Fruit fly (Drosophila melanogaster) whole organism, embryonic: ENCODE results near the gene CG14395.
A peak's percentile ranks its signal among the peaks of the same experiment; 100 is the strongest.

Experiments
- B-H2 ChIP-seq: fragments of 200-800 bp; sonication (Bioruptor generic); optimal IDR thresholded peaks from 2 replicates; lab custom pipeline; 2018; ENCODE audit warnings: missing biosample characterization, mild to moderate bottlenecking, missing genetic modification characterization
- CG10267 ChIP-seq: fragments of 200-800 bp; sonication (Bioruptor generic); optimal IDR thresholded peaks from 2 replicates; lab custom pipeline; 2018; ENCODE audit warnings: missing biosample characterization, mild to moderate bottlenecking, missing genetic modification characterization, moderate library complexity
- CG10366 ChIP-seq: fragments of 200-800 bp; sonication (Bioruptor generic); IDR thresholded peaks from 2 replicates; pipeline ENCODE4 v1.3.6; 2022; ENCODE audit warnings: missing biosample characterization, missing genetic modification characterization
- CG10462 ChIP-seq: fragments of 200-800 bp; sonication (Bioruptor generic); optimal IDR thresholded peaks from 2 replicates; lab custom pipeline; 2016; ENCODE audit warnings: missing biosample characterization, missing genetic modification characterization
- CG10959 ChIP-seq: fragments of 200-800 bp; sonication (Bioruptor generic); IDR thresholded peaks from 2 replicates; pipeline ENCODE4 v1.3.6; 2022; ENCODE audit warnings: missing biosample characterization, missing genetic modification characterization
- CG12219 ChIP-seq: fragments of 200-800 bp; sonication (Bioruptor generic); optimal IDR thresholded peaks from 3 replicates; lab custom pipeline; 2018; ENCODE audit warnings: missing biosample characterization, mild to moderate bottlenecking, missing genetic modification characterization
- CG12769 ChIP-seq: fragments of 200-800 bp; sonication (Bioruptor generic); optimal IDR thresholded peaks from 2 replicates; lab custom pipeline; 2019; ENCODE audit warnings: missing biosample characterization, mild to moderate bottlenecking, missing genetic modification characterization, moderate library complexity
- CG12942 ChIP-seq: fragments of 200-800 bp; sonication (Bioruptor generic); optimal IDR thresholded peaks from 3 replicates; lab custom pipeline; 2016; ENCODE audit warnings: missing biosample characterization, missing genetic modification characterization
- CG13424 ChIP-seq: fragments of 200-800 bp; sonication (Bioruptor generic); optimal IDR thresholded peaks from 2 replicates; lab custom pipeline; 2019; ENCODE audit warnings: missing biosample characterization, mild to moderate bottlenecking, missing genetic modification characterization, moderate library complexity
- CG14050 ChIP-seq: fragments of 200-800 bp; sonication (Bioruptor generic); IDR thresholded peaks from 3 replicates; pipeline ENCODE4 v1.3.6; 2022; ENCODE audit warnings: missing biosample characterization, missing genetic modification characterization
- CG14710 ChIP-seq: fragments of 200-800 bp; sonication (Bioruptor generic); optimal IDR thresholded peaks from 3 replicates; lab custom pipeline; 2019; ENCODE audit warnings: missing biosample characterization, mild to moderate bottlenecking, missing genetic modification characterization, moderate library complexity
- CG15269 ChIP-seq: fragments of 200-800 bp; sonication (Bioruptor generic); optimal IDR thresholded peaks from 2 replicates; lab custom pipeline; 2018; ENCODE audit warnings: missing biosample characterization, mild to moderate bottlenecking, missing genetic modification characterization, moderate library complexity
- CG15601 ChIP-seq: fragments of 200-800 bp; sonication (Bioruptor generic); optimal IDR thresholded peaks from 3 replicates; lab custom pipeline; 2019; ENCODE audit warnings: missing biosample characterization, mild to moderate bottlenecking, missing genetic modification characterization, moderate library complexity
- CG31441 ChIP-seq: fragments of 200-800 bp; sonication (Bioruptor generic); IDR thresholded peaks from 2 replicates; pipeline ENCODE4 v1.3.6; 2022; ENCODE audit warnings: missing biosample characterization, missing genetic modification characterization
- CG3281 ChIP-seq: fragments of 200-800 bp; sonication (Bioruptor generic); optimal IDR thresholded peaks from 3 replicates; lab custom pipeline; 2017; ENCODE audit warnings: missing biosample characterization, mild to moderate bottlenecking, missing genetic modification characterization
- CG5180 ChIP-seq: fragments of 200-800 bp; sonication (Bioruptor generic); optimal IDR thresholded peaks from 3 replicates; lab custom pipeline; 2017; ENCODE audit warnings: missing biosample characterization, missing genetic modification characterization, mild to moderate bottlenecking, moderate library complexity, missing genetic modification reagents
- CG6689 ChIP-seq: fragments of 200-800 bp; sonication (Bioruptor generic); IDR thresholded peaks from 2 replicates; pipeline ENCODE4 v1.3.6; 2022; ENCODE audit warnings: missing biosample characterization, missing genetic modification characterization
- CG7786 ChIP-seq: fragments of 200-800 bp; sonication (Bioruptor generic); optimal IDR thresholded peaks from 2 replicates; lab custom pipeline; 2016; ENCODE audit warnings: missing biosample characterization, missing genetic modification characterization
- CG8359 ChIP-seq: fragments of 200-800 bp; sonication (Bioruptor generic); optimal IDR thresholded peaks from 2 replicates; lab custom pipeline; 2017; ENCODE audit warnings: missing biosample characterization, mild to moderate bottlenecking, missing genetic modification characterization, borderline replicate concordance
- CoRest ChIP-seq: fragments of 200-800 bp; sonication (Bioruptor generic); optimal IDR thresholded peaks from 3 replicates; lab custom pipeline; 2018; ENCODE audit warnings: missing biosample characterization, mild to moderate bottlenecking, missing genetic modification characterization, moderate library complexity
- D19B ChIP-seq: fragments of 200-800 bp; sonication (Bioruptor generic); optimal IDR thresholded peaks from 2 replicates; lab custom pipeline; 2017; ENCODE audit warnings: missing biosample characterization, mild to moderate bottlenecking, missing genetic modification characterization
- Doc2 ChIP-seq: fragments of 200-800 bp; sonication (Bioruptor generic); IDR thresholded peaks from 2 replicates; pipeline ENCODE4 v1.3.6; 2022; ENCODE audit warnings: missing biosample characterization, missing genetic modification characterization
- E2f1 ChIP-seq: fragments of 200-800 bp; sonication (Bioruptor generic); IDR thresholded peaks from 2 replicates; pipeline ENCODE4 v1.3.6; 2022; ENCODE audit warnings: missing biosample characterization, missing genetic modification characterization
- H2.0 ChIP-seq: fragments of 200-800 bp; sonication (Bioruptor generic); IDR thresholded peaks from 2 replicates; pipeline ENCODE4 v1.3.6; 2022; ENCODE audit warnings: missing biosample characterization, missing genetic modification characterization
- Hmx ChIP-seq: fragments of 200-800 bp; sonication (Bioruptor generic); optimal IDR thresholded peaks from 2 replicates; lab custom pipeline; 2016; ENCODE audit warnings: missing biosample characterization, missing genetic modification characterization
- Hsf ChIP-seq: fragments of 200-800 bp; sonication (Bioruptor generic); optimal IDR thresholded peaks from 3 replicates; lab custom pipeline; 2016; ENCODE audit warnings: missing biosample characterization, missing genetic modification characterization
- Oaz ChIP-seq: fragments of 200-800 bp; sonication (Bioruptor generic); IDR thresholded peaks from 2 replicates; pipeline ENCODE4 v1.3.6; 2022; ENCODE audit warnings: missing biosample characterization, missing genetic modification characterization
- Opbp ChIP-seq: fragments of 200-800 bp; sonication (Bioruptor generic); IDR thresholded peaks from 3 replicates; pipeline ENCODE4 v1.3.6; 2022; ENCODE audit warnings: missing biosample characterization, missing genetic modification characterization; ENCODE audit not compliant: partially characterized antibody
- Spps ChIP-seq: fragments of 200-800 bp; sonication (Bioruptor generic); optimal IDR thresholded peaks from 2 replicates; lab custom pipeline; 2018; ENCODE audit warnings: missing biosample characterization, mild to moderate bottlenecking, missing genetic modification characterization
- bowl ChIP-seq: fragments of 200-800 bp; sonication (Bioruptor generic); IDR thresholded peaks from 2 replicates; pipeline ENCODE4 v1.3.6; 2022; ENCODE audit warnings: missing biosample characterization, missing genetic modification characterization
- chinmo ChIP-seq: fragments of 200-800 bp; sonication (Bioruptor generic); IDR thresholded peaks from 4 replicates; pipeline ENCODE4 v1.3.6; 2022; ENCODE audit warnings: missing biosample characterization, missing genetic modification characterization; ENCODE audit not compliant: partially characterized antibody
- corto ChIP-seq: fragments of 200-800 bp; sonication (Bioruptor generic); optimal IDR thresholded peaks from 2 replicates; lab custom pipeline; 2016; ENCODE audit warnings: missing biosample characterization, mild to moderate bottlenecking, missing genetic modification characterization, moderate library complexity
- crc ChIP-seq: fragments of 200-800 bp; sonication (Bioruptor generic); optimal IDR thresholded peaks from 2 replicates; lab custom pipeline; 2016; ENCODE audit warnings: missing biosample characterization, missing genetic modification characterization
- cwo ChIP-seq: fragments of 200-800 bp; sonication (Bioruptor generic); optimal IDR thresholded peaks from 3 replicates; lab custom pipeline; 2017; ENCODE audit warnings: missing biosample characterization, missing genetic modification characterization, mild to moderate bottlenecking, moderate library complexity, missing genetic modification reagents
- da ChIP-seq: fragments of 200-800 bp; sonication (Bioruptor generic); optimal IDR thresholded peaks from 2 replicates; lab custom pipeline; 2016; ENCODE audit warnings: missing biosample characterization, missing genetic modification characterization
- dmrt99B ChIP-seq: fragments of 200-800 bp; sonication (Bioruptor generic); optimal IDR thresholded peaks from 2 replicates; lab custom pipeline; 2018; ENCODE audit warnings: missing biosample characterization, mild to moderate bottlenecking, missing genetic modification characterization, moderate library complexity
- dpn ChIP-seq, 2 experiments: fragments of 200-800 bp; sonication (Bioruptor generic); optimal IDR thresholded peaks; 3 replicates each; lab custom pipeline; 2016; ENCODE audit warnings: missing biosample characterization in 2 of 2, missing genetic modification characterization in 2 of 2
- gce ChIP-seq: fragments of 200-800 bp; sonication (Bioruptor generic); IDR thresholded peaks from 3 replicates; pipeline ENCODE4 v1.3.6; 2022; ENCODE audit warnings: missing biosample characterization, missing genetic modification characterization
- gcm ChIP-seq: fragments of 200-800 bp; sonication (Bioruptor generic); optimal IDR thresholded peaks from 2 replicates; lab custom pipeline; 2019; ENCODE audit warnings: missing biosample characterization, mild to moderate bottlenecking, missing genetic modification characterization, moderate library complexity
- h ChIP-seq: fragments of >200 bp; optimal IDR thresholded peaks from 2 replicates; lab custom pipeline; 2017
- ham ChIP-seq: fragments of 200-800 bp; sonication (Bioruptor generic); IDR thresholded peaks from 2 replicates; pipeline ENCODE4 v1.3.6; 2022; ENCODE audit warnings: missing biosample characterization, missing genetic modification characterization
- nom ChIP-seq: fragments of 200-800 bp; sonication (Bioruptor generic); optimal IDR thresholded peaks from 2 replicates; lab custom pipeline; 2017; ENCODE audit warnings: missing biosample characterization, missing genetic modification characterization, mild to moderate bottlenecking, moderate library complexity, missing genetic modification reagents
- odd ChIP-seq: fragments of 200-800 bp; sonication (Bioruptor generic); optimal IDR thresholded peaks from 2 replicates; lab custom pipeline; 2017; ENCODE audit warnings: missing biosample characterization, mild to moderate bottlenecking, missing genetic modification characterization
- schlank ChIP-seq: fragments of 200-800 bp; sonication (Bioruptor generic); optimal IDR thresholded peaks from 2 replicates; lab custom pipeline; 2018; ENCODE audit warnings: missing biosample characterization, mild to moderate bottlenecking, missing genetic modification characterization
- so ChIP-seq: fragments of 200-800 bp; sonication (Bioruptor generic); IDR thresholded peaks from 3 replicates; pipeline ENCODE4 v1.3.6; 2022; ENCODE audit warnings: missing biosample characterization, missing genetic modification characterization
- tll ChIP-seq, 2 experiments: fragments of 200-800 bp in 1 of 2; fragments of >200 bp in 1 of 2; sonication (Bioruptor generic) in 1 of 2; optimal IDR thresholded peaks; 2 replicates each; lab custom pipeline; 2017 to 2019; ENCODE audit warnings: missing biosample characterization in 2 of 2, missing genetic modification characterization in 2 of 2, mild to moderate bottlenecking in 1 of 2, moderate library complexity in 1 of 2
- tna ChIP-seq: fragments of 200-800 bp; sonication (Bioruptor generic); IDR thresholded peaks from 2 replicates; pipeline ENCODE4 v1.3.6; 2022; ENCODE audit warnings: missing biosample characterization, missing genetic modification characterization; ENCODE audit not compliant: partially characterized antibody
- ttk ChIP-seq: fragments of 200-800 bp; sonication (Bioruptor generic); IDR thresholded peaks from 2 replicates; pipeline ENCODE4 v2.1.2; 2022; ENCODE audit warnings: missing biosample characterization, missing genetic modification characterization
- twi ChIP-seq: fragments of 200-800 bp; optimal IDR thresholded peaks from 2 replicates; lab custom pipeline; 2019; ENCODE audit warnings: missing biosample characterization, mild to moderate bottlenecking, missing genetic modification characterization, moderate library complexity
- yki ChIP-seq: fragments of >200 bp; optimal IDR thresholded peaks from 3 replicates; lab custom pipeline; 2018
- zfh2 ChIP-seq: fragments of 200-800 bp; sonication (Bioruptor generic); optimal IDR thresholded peaks from 2 replicates; lab custom pipeline; 2016; ENCODE audit warnings: missing biosample characterization, missing genetic modification characterization

The CG14395 gene

DNA sequence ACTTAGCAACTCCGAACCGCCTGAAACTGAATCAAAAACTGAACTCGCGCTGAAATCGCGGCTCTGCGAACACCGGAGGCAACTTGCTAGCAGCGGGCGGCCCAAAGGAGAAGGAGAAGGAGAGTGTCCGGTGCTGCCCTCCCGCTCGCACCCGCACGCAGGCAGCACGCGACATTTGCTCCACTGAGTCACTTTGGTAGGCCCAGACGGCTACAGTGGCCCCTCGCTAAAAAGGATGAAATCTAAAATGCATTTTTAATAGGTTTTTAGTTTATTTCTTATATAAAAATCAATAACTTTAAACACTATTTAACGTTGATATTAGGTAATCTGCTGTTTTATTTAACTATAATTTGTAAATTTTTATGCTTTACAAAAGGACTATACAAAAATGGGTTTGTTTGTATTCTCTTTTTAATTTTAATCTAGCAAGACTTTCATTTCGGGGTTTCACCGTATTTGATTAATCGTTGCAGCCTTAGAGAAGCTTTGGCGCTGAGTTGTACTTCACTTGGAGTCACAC is 59.8 kb downstream of the CG14395 start, which contains the start of gene Men (continued):
- peak; percentile 63 for TF ChIP-seq E2f1 (GFP tag; lab: Robert Waterston, UW)
- peak; percentile 73 for TF ChIP-seq cwo (GFP tag; lab: Kevin White, UChicago)
- peak; percentile 37 for TF ChIP-seq CG15601
- TF ChIP-seq tll (GFP tag; optimal IDR thresholded peaks at IDR 0.05; lab: Kevin White, UChicago), result no peak
- no peak for TF ChIP-seq yki (lab: Kevin White, UChicago)
- peak; percentile 82 for TF ChIP-seq dmrt99B (tag; lab: Kevin White, UChicago)
- TF ChIP-seq twi (tag; lab: Kevin White, UChicago), result peak; percentile 34
- peak; percentile 41 for TF ChIP-seq CG12942 (GFP tag; lab: Kevin White, UChicago)
- peak; percentile 35 for TF ChIP-seq CG10267
- no peak for TF ChIP-seq tna
- TF ChIP-seq dpn (GFP tag; optimal IDR thresholded peaks at IDR 0.05; lab: Kevin White, UChicago), result peak; percentile 2 to 48
- no peak for TF ChIP-seq Doc2 (GFP tag; lab: Robert Waterston, UW)
- TF ChIP-seq bowl (GFP tag; lab: Robert Waterston, UW), result no peak
- TF ChIP-seq nom (GFP tag; lab: Kevin White, UChicago), result peak; percentile 25
- no peak for TF ChIP-seq CG7786
- TF ChIP-seq CG15269 (tag; lab: Kevin White, UChicago), result peak; percentile 82
- TF ChIP-seq Opbp (GFP tag; lab: Robert Waterston, UW), result no peak
- TF ChIP-seq Hsf (GFP tag; lab: Kevin White, UChicago), result no peak
- no peak for TF ChIP-seq chinmo (GFP tag; lab: Robert Waterston, UW)
- no peak for TF ChIP-seq h
- peak; percentile 54 for TF ChIP-seq CG6689
- no peak; the same call in 2 of the 3 replicates for TF ChIP-seq gce
- TF ChIP-seq corto, result no peak
- 0 out of 2 replicates have a peak, but pooled peaks have one; percentile 11 for TF ChIP-seq CG10959 (GFP tag; lab: Robert Waterston, UW)
- no peak for TF ChIP-seq zfh2 (GFP tag; lab: Kevin White, UChicago)
- TF ChIP-seq B-H2 (GFP tag; lab: Kevin White, UChicago), result no peak
- no peak for TF ChIP-seq ttk
- TF ChIP-seq CG8359 (GFP tag; lab: Kevin White, UChicago), result no peak
- no peak for TF ChIP-seq crc
- TF ChIP-seq CG12769, result no peak
- TF ChIP-seq CG10366 (GFP tag; lab: Robert Waterston, UW), result peak; percentile 54
- no peak for TF ChIP-seq H2.0 (GFP tag; lab: Robert Waterston, UW)
- TF ChIP-seq so (GFP tag; lab: Robert Waterston, UW), result peak; percentile 59; the same call in 1 of the 3 replicates
- TF ChIP-seq Spps, result no peak
- TF ChIP-seq CG14050, result peak; percentile 33; the same call in 2 of the 3 replicates
- peak; percentile 43 for TF ChIP-seq CG14710
- TF ChIP-seq D19B (GFP tag; lab: Kevin White, UChicago), result no peak
- peak; percentile 46 for TF ChIP-seq odd (GFP tag; lab: Kevin White, UChicago)
- TF ChIP-seq CG12219 (GFP tag; lab: Kevin White, UChicago), result no peak
- no peak for TF ChIP-seq schlank (tag; lab: Kevin White, UChicago)
- peak; percentile 47 for TF ChIP-seq gcm (GFP tag; lab: Kevin White, UChicago)
- TF ChIP-seq ham, result no peak
- TF ChIP-seq da (GFP tag; lab: Kevin White, UChicago), result no peak
- peak; percentile 35 for TF ChIP-seq CG5180
- peak; percentile 81 for TF ChIP-seq CG31441
- TF ChIP-seq CG3281 (GFP tag; lab: Kevin White, UChicago), result peak; percentile 49
- no peak for TF ChIP-seq Hmx (GFP tag; lab: Kevin White, UChicago)
- peak; percentile 82 for TF ChIP-seq CG13424 (tag; lab: Kevin White, UChicago)
- TF ChIP-seq CoRest (tag; lab: Kevin White, UChicago), result peak; percentile 78
- no peak for TF ChIP-seq CG10462 (GFP tag; lab: Kevin White, UChicago)
- TF ChIP-seq Oaz (GFP tag; lab: Robert Waterston, UW), result peak; percentile 64
